Worm (Caenorhabditis elegans) whole organism, L4 larva: ENCODE results near the gene best-4.
A peak's percentile ranks its signal among the peaks of the same experiment; 100 is the strongest.

Experiments used
- F10B5.3 ChIP-seq: sonication (generic microtip); optimal IDR thresholded peaks from 2 replicates; lab custom pipeline; 2016; ENCODE audit warnings: mild to moderate bottlenecking, missing genetic modification characterization, missing compliant biosample characterization
- F44E2.7 ChIP-seq: fragments of 200-800 bp; sonication (Bioruptor generic); IDR thresholded peaks from 2 replicates; pipeline ENCODE4 v2.1.2; 2022; ENCODE audit warnings: missing genetic modification characterization, missing compliant biosample characterization
- F49E8.2 ChIP-seq: sonication (generic microtip); optimal IDR thresholded peaks from 2 replicates; lab custom pipeline; 2016; ENCODE audit warnings: missing compliant biosample characterization, mild to moderate bottlenecking, missing genetic modification characterization, borderline replicate concordance
- R02D3.7 ChIP-seq: fragments of 150-350 bp; sonication (generic microtip); optimal IDR thresholded peaks from 3 replicates; lab custom pipeline; 2014; ENCODE audit warnings: missing biosample characterization, missing genetic modification characterization
- T20F7.1 ChIP-seq: fragments of 200-800 bp; sonication (Bioruptor generic); optimal IDR thresholded peaks from 2 replicates; lab custom pipeline; 2018; ENCODE audit warnings: mild to moderate bottlenecking, missing genetic modification characterization, missing compliant biosample characterization
- Y105C5A.15 ChIP-seq: fragments of 200-800 bp; sonication (Bioruptor generic); IDR thresholded peaks from 2 replicates; pipeline ENCODE4 v1.3.6; 2022; ENCODE audit warnings: missing genetic modification characterization, missing compliant biosample characterization
- Y48G9A.11 ChIP-seq: fragments of 200-800 bp; sonication (Bioruptor generic); IDR thresholded peaks from 2 replicates; pipeline ENCODE4 v1.3.6; 2022; ENCODE audit warnings: missing genetic modification reagents, missing genetic modification characterization, missing compliant biosample characterization
- Y5F2A.4 ChIP-seq: fragments of 200-800 bp; sonication (Bioruptor generic); optimal IDR thresholded peaks from 2 replicates; lab custom pipeline; 2018; ENCODE audit warnings: mild to moderate bottlenecking, missing genetic modification characterization, missing compliant biosample characterization
- ZK337.2 ChIP-seq: fragments of 200-800 bp; sonication (Bioruptor generic); IDR thresholded peaks from 2 replicates; pipeline ENCODE4 v1.3.6; 2022; ENCODE audit warnings: missing genetic modification reagents, missing genetic modification characterization, missing compliant biosample characterization
- ces-1 ChIP-seq: fragments of 150-350 bp; sonication (generic microtip); optimal IDR thresholded peaks from 4 replicates; lab custom pipeline; 2014; ENCODE audit warnings: missing biosample characterization, missing genetic modification reagents, missing genetic modification characterization
- cey-2 ChIP-seq: sonication (generic microtip); optimal IDR thresholded peaks from 3 replicates; lab custom pipeline; 2017; ENCODE audit warnings: missing genetic modification characterization, mild to moderate bottlenecking, missing compliant biosample characterization, antibody characterized with exemption, borderline replicate concordance; ENCODE audit not compliant: insufficient read depth
- daf-16 ChIP-seq, 3 experiments: sonication (generic microtip); optimal IDR thresholded peaks; 2 replicates each; lab custom pipeline; 2016 to 2017; ENCODE audit warnings: missing genetic modification characterization in 3 of 3, missing genetic modification reagents in 3 of 3, mild to moderate bottlenecking in 2 of 3, missing compliant biosample characterization in 2 of 3, missing biosample characterization in 1 of 3, moderate library complexity in 1 of 3
- daf-19 ChIP-seq: fragments of 200-800 bp; sonication (Bioruptor generic); conservative IDR thresholded peaks from 2 replicates; pipeline ENCODE4 v1.3.6; 2022; ENCODE audit warnings: missing genetic modification characterization, missing compliant biosample characterization
- daf-8 ChIP-seq: fragments of 200-800 bp; sonication (Bioruptor generic); IDR thresholded peaks from 2 replicates; pipeline ENCODE4 v1.3.6; 2022; ENCODE audit warnings: missing genetic modification characterization, missing compliant biosample characterization
- dmd-8 ChIP-seq: fragments of 200-800 bp; sonication (Bioruptor generic); IDR thresholded peaks from 2 replicates; pipeline ENCODE4 v1.3.6; 2022; ENCODE audit warnings: missing genetic modification characterization, missing compliant biosample characterization
- duxl-1 ChIP-seq: sonication (generic microtip); optimal IDR thresholded peaks from 2 replicates; lab custom pipeline; 2016; ENCODE audit warnings: mild to moderate bottlenecking, missing genetic modification characterization, moderate library complexity, missing compliant biosample characterization; ENCODE audit not compliant: poor library complexity
- dve-1 ChIP-seq: sonication (generic microtip); optimal IDR thresholded peaks from 2 replicates; lab custom pipeline; 2017; ENCODE audit warnings: antibody characterized with exemption, mild to moderate bottlenecking, missing genetic modification characterization, missing compliant biosample characterization; ENCODE audit not compliant: insufficient read depth
- egl-27 ChIP-seq: sonication (generic microtip); optimal IDR thresholded peaks from 3 replicates; lab custom pipeline; 2017; ENCODE audit warnings: missing biosample characterization, missing genetic modification reagents, missing genetic modification characterization
- egl-43 ChIP-seq: fragments of 200-800 bp; sonication (Bioruptor generic); IDR thresholded peaks from 2 replicates; pipeline ENCODE4 v1.3.6; 2022; ENCODE audit warnings: missing genetic modification reagents, missing genetic modification characterization, missing compliant biosample characterization
- hmg-1.1 ChIP-seq: fragments of 200-800 bp; sonication (Bioruptor generic); IDR thresholded peaks from 2 replicates; pipeline ENCODE4 v1.3.6; 2022; ENCODE audit warnings: missing genetic modification reagents, missing genetic modification characterization, missing compliant biosample characterization
- lin-1 ChIP-seq: fragments of 200-800 bp; sonication (Bioruptor generic); IDR thresholded peaks from 2 replicates; pipeline ENCODE4 v1.3.6; 2022; ENCODE audit warnings: missing genetic modification reagents, missing genetic modification characterization, missing compliant biosample characterization
- lin-13 ChIP-seq: fragments of 150-350 bp; optimal IDR thresholded peaks from 2 replicates; lab custom pipeline; 2014; ENCODE audit warnings: missing biosample characterization, missing genetic modification reagents, missing genetic modification characterization
- lin-39 ChIP-seq: fragments of 150-350 bp; optimal IDR thresholded peaks from 2 replicates; lab custom pipeline; 2014; ENCODE audit warnings: missing biosample characterization, missing genetic modification reagents, missing genetic modification characterization
- lsy-2 ChIP-seq, 2 experiments: fragments of 150-350 bp in 1 of 2; sonication (generic microtip) in 1 of 2; optimal IDR thresholded peaks; 2 replicates each; lab custom pipeline; 2014 to 2017; ENCODE audit warnings: missing biosample characterization in 2 of 2, missing genetic modification characterization in 2 of 2
- madf-5 ChIP-seq, 2 experiments: fragments of 200-800 bp; sonication (Bioruptor generic); IDR thresholded peaks; 2 replicates each; pipeline ENCODE4 v1.3.6; 2022; ENCODE audit warnings: missing compliant biosample characterization in 2 of 2, missing genetic modification characterization in 2 of 2
- mdt-29 ChIP-seq: fragments of 200-800 bp; sonication (Bioruptor generic); IDR thresholded peaks from 2 replicates; pipeline ENCODE4 v1.3.6; 2022; ENCODE audit warnings: missing genetic modification reagents, missing genetic modification characterization, missing compliant biosample characterization
- mep-1 ChIP-seq: fragments of 150-350 bp; sonication (generic microtip); optimal IDR thresholded peaks from 3 replicates; lab custom pipeline; 2014; ENCODE audit warnings: missing biosample characterization, missing genetic modification characterization
- mes-2 ChIP-seq: sonication (generic microtip); optimal IDR thresholded peaks from 2 replicates; lab custom pipeline; 2016; ENCODE audit warnings: missing genotype, mild to moderate bottlenecking, missing genetic modification characterization, missing compliant biosample characterization; ENCODE audit not compliant: poor library complexity, severe bottlenecking
- mxl-3 ChIP-seq: fragments of 200-800 bp; sonication (Bioruptor generic); optimal IDR thresholded peaks from 2 replicates; lab custom pipeline; 2018; ENCODE audit warnings: mild to moderate bottlenecking, missing genetic modification characterization, missing compliant biosample characterization
- nhr-10 ChIP-seq: fragments of 150-350 bp; optimal IDR thresholded peaks from 2 replicates; lab custom pipeline; 2014; ENCODE audit warnings: missing biosample characterization, missing genetic modification characterization
- nhr-102 ChIP-seq: sonication (generic microtip); optimal IDR thresholded peaks from 2 replicates; lab custom pipeline; 2016; ENCODE audit warnings: mild to moderate bottlenecking, missing genetic modification characterization, moderate library complexity, missing compliant biosample characterization
- nhr-11 ChIP-seq: fragments of 150-350 bp; optimal IDR thresholded peaks from 2 replicates; lab custom pipeline; 2014; ENCODE audit warnings: missing biosample characterization, missing genetic modification characterization
- nhr-28 ChIP-seq: fragments of 150-350 bp; optimal IDR thresholded peaks from 2 replicates; lab custom pipeline; 2014; ENCODE audit warnings: missing biosample characterization, missing genetic modification characterization
- nhr-6 ChIP-seq: fragments of 150-350 bp; optimal IDR thresholded peaks from 2 replicates; lab custom pipeline; 2014; ENCODE audit warnings: missing biosample characterization, missing genetic modification characterization
- pha-4 ChIP-seq, 2 experiments: fragments of 150-350 bp in 1 of 2; fragments of 200-800 bp in 1 of 2; sonication (Bioruptor generic) in 1 of 2; IDR thresholded peaks in 1 of 2; optimal IDR thresholded peaks in 1 of 2; 2 replicates each; pipeline versions ENCODE4 v1.3.6 to Lab custom; 2014 to 2022; ENCODE audit warnings: missing genetic modification characterization in 2 of 2, missing genetic modification reagents in 2 of 2, missing biosample characterization in 1 of 2, missing compliant biosample characterization in 1 of 2
- pqm-1 ChIP-seq: sonication (generic microtip); optimal IDR thresholded peaks from 2 replicates; lab custom pipeline; 2017; ENCODE audit warnings: missing biosample characterization, missing genetic modification characterization
- rbr-2 ChIP-seq: sonication (generic microtip); optimal IDR thresholded peaks from 2 replicates; lab custom pipeline; 2016; ENCODE audit warnings: missing genotype, missing genetic modification characterization, missing compliant biosample characterization
- saeg-2 ChIP-seq: fragments of 200-800 bp; sonication (Bioruptor generic); IDR thresholded peaks from 2 replicates; pipeline ENCODE4 v1.3.6; 2022; ENCODE audit warnings: missing genetic modification reagents, missing genetic modification characterization, missing compliant biosample characterization
- snpc-4 ChIP-seq: fragments of 150-350 bp; optimal IDR thresholded peaks from 2 replicates; lab custom pipeline; 2014; ENCODE audit warnings: missing biosample characterization, missing genetic modification characterization
- spr-3 ChIP-seq: fragments of 200-800 bp; sonication (Bioruptor generic); optimal IDR thresholded peaks from 2 replicates; lab custom pipeline; 2018; ENCODE audit warnings: mild to moderate bottlenecking, missing genetic modification characterization, missing compliant biosample characterization
- tag-97 ChIP-seq: fragments of 200-800 bp; sonication (Bioruptor generic); IDR thresholded peaks from 2 replicates; pipeline ENCODE4 v1.3.6; 2022; ENCODE audit warnings: missing genetic modification characterization, missing compliant biosample characterization
- tra-1 ChIP-seq: fragments of 200-800 bp; sonication (Bioruptor generic); IDR thresholded peaks from 2 replicates; pipeline ENCODE4 v1.3.6; 2022; ENCODE audit warnings: missing genetic modification reagents, missing genetic modification characterization, missing compliant biosample characterization
- unc-130 ChIP-seq: sonication (generic microtip); optimal IDR thresholded peaks from 2 replicates; lab custom pipeline; 2016; ENCODE audit warnings: missing genetic modification reagents, missing genetic modification characterization, missing compliant biosample characterization
- unc-62 ChIP-seq, 3 experiments: fragments of 150-350 bp in 1 of 3; sonication (generic microtip); optimal IDR thresholded peaks in 2 of 3; peaks in 1 of 3; 1 replicate in 1 of 3; 2 replicates in 2 of 3; lab custom pipeline; 2014 to 2017; ENCODE audit warnings: missing biosample characterization in 3 of 3, missing genetic modification characterization in 3 of 3, missing genetic modification reagents in 3 of 3, missing genotype in 1 of 3
- vab-7 ChIP-seq: fragments of 200-800 bp; sonication (Bioruptor generic); IDR thresholded peaks from 2 replicates; pipeline ENCODE4 v1.3.6; 2022; ENCODE audit warnings: missing genetic modification reagents, missing genetic modification characterization, missing compliant biosample characterization
- zag-1 ChIP-seq: fragments of 150-350 bp; optimal IDR thresholded peaks from 2 replicates; lab custom pipeline; 2014; ENCODE audit warnings: missing biosample characterization, missing genetic modification characterization
- zfp-3 ChIP-seq: fragments of 200-800 bp; sonication (Bioruptor generic); conservative IDR thresholded peaks from 2 replicates; pipeline ENCODE4 v1.3.6; 2022; ENCODE audit warnings: missing genetic modification reagents, missing genetic modification characterization, missing compliant biosample characterization
- zip-11 ChIP-seq: fragments of 200-800 bp; sonication (Bioruptor generic); IDR thresholded peaks from 2 replicates; pipeline ENCODE4 v1.3.6; 2022; ENCODE audit warnings: missing genetic modification characterization, missing compliant biosample characterization
- ztf-11 ChIP-seq: fragments of 150-350 bp; optimal IDR thresholded peaks from 2 replicates; lab custom pipeline; 2014; ENCODE audit warnings: missing biosample characterization, missing genetic modification characterization

Gene best-4

DNA sequence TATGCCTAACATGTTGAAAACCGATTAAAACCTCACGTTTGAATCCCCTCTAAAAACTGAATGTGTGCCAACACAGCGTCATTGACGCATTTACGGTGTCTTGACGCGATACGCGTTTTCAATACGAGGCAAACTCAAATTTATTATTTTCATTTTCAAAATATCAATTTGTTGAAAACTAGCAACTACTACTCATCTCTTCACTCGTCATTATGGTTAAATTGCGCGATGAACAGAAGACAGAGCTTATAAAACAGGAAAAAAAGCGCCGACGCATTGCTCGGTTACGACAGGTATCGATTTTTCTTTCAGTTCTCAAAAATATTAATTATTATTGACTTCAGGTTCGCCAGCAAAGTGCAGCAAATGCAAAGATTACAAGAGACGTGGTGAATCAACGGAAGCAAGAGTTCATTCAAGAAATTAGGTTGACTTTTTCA lies 12.9 kb upstream of the best-4 start, which contains the start of gene enee-1:
Gene enee-1 (plus strand): TSS at position 108 of the 440 bp plus-strand sequence.
- TF ChIP-seq tra-1 (GFP tag; lab: Robert Waterston, UW): no peak
- TF ChIP-seq lin-39: no peak
- no peak for TF ChIP-seq F44E2.7
- TF ChIP-seq daf-8: no peak
- TF ChIP-seq mdt-29: 0 out of 2 replicates have a peak, but pooled peaks have one; percentile 40
- TF ChIP-seq unc-130 (GFP tag; lab: Kevin White, UChicago): no peak
- TF ChIP-seq cey-2: no peak
- no peak for TF ChIP-seq F49E8.2
- TF ChIP-seq pqm-1 (tag; lab: Kevin White, UChicago): no peak
- TF ChIP-seq dmd-8: no peak
- TF ChIP-seq mxl-3 (GFP tag; lab: Kevin White, UChicago): peak; percentile 29
- TF ChIP-seq zag-1: no peak
- TF ChIP-seq Y105C5A.15 (GFP tag; lab: Robert Waterston, UW): no peak
- peak in 1 of 2 experiments; percentile 92 for TF ChIP-seq unc-62 (GFP tag; optimal IDR thresholded peaks at IDR 0.05 in 1 of 2; lab: Kevin White, UChicago)
- no peak for TF ChIP-seq unc-62 (tag; optimal IDR thresholded peaks at IDR 0.05; lab: Kevin White, UChicago)
- no peak for TF ChIP-seq tag-97 (GFP tag; lab: Robert Waterston, UW)
- TF ChIP-seq mes-2 (tag; lab: Kevin White, UChicago): peak; percentile 90
- TF ChIP-seq ztf-11 (tag; lab: Kevin White, UChicago): no peak
- TF ChIP-seq lin-1: no peak
- peak; percentile 84 for TF ChIP-seq T20F7.1
- TF ChIP-seq zip-11 (GFP tag; lab: Robert Waterston, UW): no peak
- TF ChIP-seq daf-16 (GFP tag; optimal IDR thresholded peaks at IDR 0.05; lab: Kevin White, UChicago): no peak
- peak; percentile 36 for TF ChIP-seq daf-16 (tag; optimal IDR thresholded peaks at IDR 0.05; lab: Kevin White, UChicago)
- peak; percentile 92 for TF ChIP-seq dve-1 (tag; lab: Kevin White, UChicago)
- TF ChIP-seq mep-1 (tag; lab: Kevin White, UChicago): peak; percentile 87
- no peak for TF ChIP-seq zfp-3 (GFP tag; lab: Robert Waterston, UW)
- peak; percentile 75 for TF ChIP-seq nhr-11
- no peak for TF ChIP-seq nhr-10 (tag; lab: Kevin White, UChicago)
- no peak for TF ChIP-seq ZK337.2 (GFP tag; lab: Robert Waterston, UW)
- TF ChIP-seq vab-7: no peak
- TF ChIP-seq snpc-4 (tag; lab: Kevin White, UChicago): no peak
- TF ChIP-seq saeg-2 (GFP tag; lab: Robert Waterston, UW): 0 out of 2 replicates have a peak, but pooled peaks have one; percentile 51
- no peak for TF ChIP-seq daf-19 (GFP tag; lab: Robert Waterston, UW)
- TF ChIP-seq lsy-2 (tag; optimal IDR thresholded peaks at IDR 0.05; lab: Kevin White, UChicago): peak; percentile 42 to 89
- no peak for TF ChIP-seq egl-27 (tag; lab: Kevin White, UChicago)
- TF ChIP-seq duxl-1 (tag; lab: Kevin White, UChicago): peak; percentile 75
- TF ChIP-seq hmg-1.1 (GFP tag; lab: Robert Waterston, UW): peak; percentile 75
- no peak for TF ChIP-seq egl-43 (GFP tag; lab: Robert Waterston, UW)
- no peak for TF ChIP-seq R02D3.7 (tag; lab: Kevin White, UChicago)
- TF ChIP-seq Y48G9A.11 (GFP tag; lab: Robert Waterston, UW): no peak
- TF ChIP-seq madf-5 (GFP tag; IDR thresholded peaks at IDR 0.05; lab: Robert Waterston, UW): no peak
- peak; percentile 48 for TF ChIP-seq F10B5.3 (tag; lab: Kevin White, UChicago)
- peak; percentile 93 for TF ChIP-seq nhr-6 (tag; lab: Kevin White, UChicago)
- TF ChIP-seq nhr-102 (tag; lab: Kevin White, UChicago): peak; percentile 81
- peak; percentile 61 for TF ChIP-seq lin-13 (GFP tag; lab: Kevin White, UChicago)
- TF ChIP-seq spr-3 (GFP tag; lab: Kevin White, UChicago): peak; percentile 69
- TF ChIP-seq ces-1 (GFP tag; lab: Kevin White, UChicago): no peak
- peak; percentile 26; the same call in 1 of the 2 replicates for TF ChIP-seq pha-4 (GFP tag; IDR thresholded peaks at IDR 0.05; lab: Robert Waterston, UW)
- peak; percentile 59 for TF ChIP-seq pha-4 (tag; optimal IDR thresholded peaks at IDR 0.05; lab: Kevin White, UChicago)
- TF ChIP-seq rbr-2 (tag; lab: Kevin White, UChicago): peak; percentile 72
- TF ChIP-seq Y5F2A.4 (GFP tag; lab: Kevin White, UChicago): peak; percentile 25
- peak; percentile 36 for TF ChIP-seq nhr-28 (tag; lab: Kevin White, UChicago)
